Fruit fly (Drosophila melanogaster) whole organism, embryonic: Measurements from ENCODE around the gene Mfap1.

Experiments used
- BtbVII ChIP-seq: fragments of 200-800 bp; sonication (Bioruptor generic); optimal IDR thresholded peaks from 3 replicates; lab custom pipeline; 2017; ENCODE audit warnings: missing biosample characterization, mild to moderate bottlenecking, missing genetic modification characterization
- Bteb2 ChIP-seq: fragments of 200-800 bp; sonication (Bioruptor generic); optimal IDR thresholded peaks from 2 replicates; lab custom pipeline; 2016; ENCODE audit warnings: missing biosample characterization, missing genetic modification characterization
- CG10209 ChIP-seq: fragments of 200-800 bp; sonication (Bioruptor generic); optimal IDR thresholded peaks from 3 replicates; lab custom pipeline; 2017; ENCODE audit warnings: missing biosample characterization, mild to moderate bottlenecking, missing genetic modification characterization, missing genetic modification reagents
- CG10267 ChIP-seq: fragments of 200-800 bp; sonication (Bioruptor generic); optimal IDR thresholded peaks from 2 replicates; lab custom pipeline; 2018; ENCODE audit warnings: missing biosample characterization, mild to moderate bottlenecking, missing genetic modification characterization, moderate library complexity
- CG10274 ChIP-seq: fragments of 200-800 bp; sonication (Bioruptor generic); optimal IDR thresholded peaks from 3 replicates; lab custom pipeline; 2017; ENCODE audit warnings: missing biosample characterization, mild to moderate bottlenecking, missing genetic modification characterization
- CG10366 ChIP-seq: fragments of 200-800 bp; sonication (Bioruptor generic); IDR thresholded peaks from 2 replicates; pipeline ENCODE4 v1.3.6; 2022; ENCODE audit warnings: missing biosample characterization, missing genetic modification characterization
- CG10543 ChIP-seq: fragments of 200-800 bp; sonication (Bioruptor generic); optimal IDR thresholded peaks from 3 replicates; lab custom pipeline; 2017; ENCODE audit warnings: missing biosample characterization, mild to moderate bottlenecking, missing genetic modification characterization, moderate library complexity
- CG15011 ChIP-seq: fragments of 200-800 bp; sonication (Bioruptor generic); optimal IDR thresholded peaks from 3 replicates; lab custom pipeline; 2018; ENCODE audit warnings: missing biosample characterization, mild to moderate bottlenecking, missing genetic modification characterization
- CG1529 ChIP-seq: fragments of 200-800 bp; sonication (Bioruptor generic); optimal IDR thresholded peaks from 3 replicates; lab custom pipeline; 2018; ENCODE audit warnings: missing biosample characterization, missing genetic modification characterization
- CG1602 ChIP-seq: fragments of 200-800 bp; sonication (Bioruptor generic); optimal IDR thresholded peaks from 3 replicates; lab custom pipeline; 2016; ENCODE audit warnings: missing biosample characterization, missing genetic modification characterization
- CG17361 ChIP-seq: fragments of 200-800 bp; sonication (Bioruptor generic); IDR thresholded peaks from 3 replicates; pipeline ENCODE4 v1.3.6; 2022; ENCODE audit warnings: missing biosample characterization, missing genetic modification characterization
- CG18011 ChIP-seq: fragments of 200-800 bp; sonication (Bioruptor generic); optimal IDR thresholded peaks from 2 replicates; lab custom pipeline; 2017; ENCODE audit warnings: missing biosample characterization, missing genetic modification characterization, mild to moderate bottlenecking, moderate library complexity, missing genotype
- CG30020 ChIP-seq: fragments of 200-800 bp; optimal IDR thresholded peaks from 2 replicates; lab custom pipeline; 2019; ENCODE audit warnings: missing biosample characterization, mild to moderate bottlenecking, missing genetic modification characterization, moderate library complexity
- CG42726 ChIP-seq: fragments of 200-800 bp; sonication (Bioruptor generic); IDR thresholded peaks from 2 replicates; pipeline ENCODE4 v1.3.6; 2022; ENCODE audit warnings: missing biosample characterization, missing genetic modification characterization; ENCODE audit not compliant: partially characterized antibody
- CG4730 ChIP-seq: fragments of 200-800 bp; sonication (Bioruptor generic); IDR thresholded peaks from 2 replicates; pipeline ENCODE4 v1.3.6; 2022; ENCODE audit warnings: missing biosample characterization, missing genetic modification characterization
- CG6791 ChIP-seq: fragments of 200-800 bp; sonication (Bioruptor generic); IDR thresholded peaks from 3 replicates; pipeline ENCODE4 v1.3.6; 2022; ENCODE audit warnings: missing biosample characterization, missing genetic modification characterization; ENCODE audit not compliant: partially characterized antibody
- CG7745 ChIP-seq: fragments of 200-800 bp; sonication (Bioruptor generic); optimal IDR thresholded peaks from 2 replicates; lab custom pipeline; 2018; ENCODE audit warnings: missing biosample characterization, mild to moderate bottlenecking, missing genetic modification characterization, moderate library complexity
- CG7839 ChIP-seq: fragments of 200-800 bp; sonication (Bioruptor generic); optimal IDR thresholded peaks from 3 replicates; lab custom pipeline; 2018; ENCODE audit warnings: missing biosample characterization, mild to moderate bottlenecking, missing genetic modification characterization, moderate library complexity
- CG9932 ChIP-seq: fragments of 200-800 bp; sonication (Bioruptor generic); IDR thresholded peaks from 2 replicates; pipeline ENCODE4 v1.3.6; 2022; ENCODE audit warnings: missing biosample characterization, missing genetic modification characterization
- Dek ChIP-seq: fragments of 200-800 bp; sonication (Bioruptor generic); optimal IDR thresholded peaks from 3 replicates; lab custom pipeline; 2019; ENCODE audit warnings: missing biosample characterization, mild to moderate bottlenecking, missing genetic modification characterization, moderate library complexity
- Dref ChIP-seq: fragments of 200-800 bp; sonication (Bioruptor generic); IDR thresholded peaks from 2 replicates; pipeline ENCODE4 v1.3.6; 2022; ENCODE audit warnings: missing biosample characterization, missing genetic modification characterization
- Ets65A ChIP-seq: fragments of 200-800 bp; sonication (Bioruptor generic); peaks from one replicate; lab custom pipeline; 2016; ENCODE audit warnings: missing biosample characterization, missing genetic modification characterization
- HHEX ChIP-seq: fragments of 200-800 bp; sonication (Bioruptor generic); optimal IDR thresholded peaks from 3 replicates; lab custom pipeline; 2017; ENCODE audit warnings: missing biosample characterization, mild to moderate bottlenecking, missing genetic modification characterization, missing genetic modification reagents
- Hmx ChIP-seq: fragments of 200-800 bp; sonication (Bioruptor generic); optimal IDR thresholded peaks from 2 replicates; lab custom pipeline; 2016; ENCODE audit warnings: missing biosample characterization, missing genetic modification characterization
- Kr ChIP-seq: fragments of 200-800 bp; sonication (Bioruptor generic); optimal IDR thresholded peaks from 2 replicates; lab custom pipeline; 2017; ENCODE audit warnings: missing biosample characterization, mild to moderate bottlenecking, missing genetic modification characterization
- MBD-R2 ChIP-seq: fragments of 200-800 bp; sonication (Bioruptor generic); IDR thresholded peaks from 2 replicates; pipeline ENCODE4 v1.3.6; 2022; ENCODE audit warnings: missing biosample characterization, missing genetic modification characterization
- Nf-YC ChIP-seq: fragments of 200-800 bp; optimal IDR thresholded peaks from 3 replicates; lab custom pipeline; 2019; ENCODE audit warnings: missing biosample characterization, mild to moderate bottlenecking, missing genetic modification characterization, moderate library complexity
- Oaz ChIP-seq: fragments of 200-800 bp; sonication (Bioruptor generic); IDR thresholded peaks from 2 replicates; pipeline ENCODE4 v1.3.6; 2022; ENCODE audit warnings: missing biosample characterization, missing genetic modification characterization
- Rfx ChIP-seq: fragments of 200-800 bp; sonication (Bioruptor generic); IDR thresholded peaks from 2 replicates; pipeline ENCODE4 v1.3.6; 2022; ENCODE audit warnings: missing biosample characterization, missing genetic modification characterization
- Sin3A ChIP-seq: fragments of >200 bp; optimal IDR thresholded peaks from 2 replicates; lab custom pipeline; 2018
- TFAM ChIP-seq: fragments of 200-800 bp; sonication (Bioruptor generic); optimal IDR thresholded peaks from 2 replicates; lab custom pipeline; 2017; ENCODE audit warnings: missing biosample characterization, missing genetic modification characterization, inconsistent platforms
- ab ChIP-seq: fragments of 200-800 bp; sonication (Bioruptor generic); optimal IDR thresholded peaks from 2 replicates; lab custom pipeline; 2016; ENCODE audit warnings: missing biosample characterization, missing genetic modification characterization
- aop ChIP-seq: fragments of 200-800 bp; sonication (Bioruptor generic); IDR thresholded peaks from 2 replicates; pipeline ENCODE4 v1.3.6; 2022; ENCODE audit warnings: missing biosample characterization, missing genetic modification characterization
- bbx ChIP-seq: fragments of 200-800 bp; sonication (Bioruptor generic); IDR thresholded peaks from 2 replicates; pipeline ENCODE4 v1.3.6; 2022; ENCODE audit warnings: missing biosample characterization, missing genetic modification characterization; ENCODE audit not compliant: partially characterized antibody
- ems ChIP-seq: fragments of 200-800 bp; sonication (Bioruptor generic); optimal IDR thresholded peaks from 3 replicates; lab custom pipeline; 2016; ENCODE audit warnings: missing biosample characterization, missing genetic modification characterization
- eve ChIP-seq, 2 experiments: fragments of >200 bp; optimal IDR thresholded peaks; 2 replicates each; lab custom pipeline; 2017; ENCODE audit warnings: missing biosample characterization in 2 of 2, missing genetic modification characterization in 2 of 2
- eyg ChIP-seq: fragments of 200-800 bp; sonication (Bioruptor generic); optimal IDR thresholded peaks from 3 replicates; lab custom pipeline; 2016; ENCODE audit warnings: missing biosample characterization, missing genetic modification characterization
- fd102C ChIP-seq: fragments of 200-800 bp; sonication (Bioruptor generic); optimal IDR thresholded peaks from 2 replicates; lab custom pipeline; 2018; ENCODE audit warnings: missing biosample characterization, mild to moderate bottlenecking, missing genetic modification characterization, moderate library complexity
- gro ChIP-seq: fragments of 200-800 bp; sonication (Bioruptor generic); optimal IDR thresholded peaks from 2 replicates; lab custom pipeline; 2016; ENCODE audit warnings: missing biosample characterization, missing genetic modification characterization
- gsb-n ChIP-seq: fragments of 200-800 bp; sonication (Bioruptor generic); optimal IDR thresholded peaks from 3 replicates; lab custom pipeline; 2018; ENCODE audit warnings: missing biosample characterization, mild to moderate bottlenecking, missing genetic modification characterization
- lab ChIP-seq: fragments of 200-800 bp; sonication (Bioruptor generic); optimal IDR thresholded peaks from 3 replicates; lab custom pipeline; 2017; ENCODE audit warnings: missing biosample characterization, missing genetic modification characterization, mild to moderate bottlenecking, moderate library complexity, missing genetic modification reagents
- lmd ChIP-seq: fragments of 200-800 bp; sonication (Bioruptor generic); IDR thresholded peaks from 2 replicates; pipeline ENCODE4 v1.3.6; 2022; ENCODE audit warnings: missing biosample characterization, missing genetic modification characterization
- pzg ChIP-seq: fragments of 200-800 bp; sonication (Bioruptor generic); optimal IDR thresholded peaks from 3 replicates; lab custom pipeline; 2018; ENCODE audit warnings: missing biosample characterization, mild to moderate bottlenecking, missing genetic modification characterization, moderate library complexity
- row ChIP-seq: fragments of 200-800 bp; sonication (Bioruptor generic); IDR thresholded peaks from 3 replicates; pipeline ENCODE4 v1.3.6; 2022; ENCODE audit warnings: missing biosample characterization, missing genetic modification characterization
- salm ChIP-seq: fragments of 200-800 bp; sonication (Bioruptor generic); optimal IDR thresholded peaks from 2 replicates; lab custom pipeline; 2018; ENCODE audit warnings: missing biosample characterization, mild to moderate bottlenecking, missing genetic modification characterization
- sens ChIP-seq: fragments of 200-800 bp; sonication (Bioruptor generic); peaks from one replicate; lab custom pipeline; 2016; ENCODE audit warnings: missing biosample characterization, missing genetic modification characterization
- slp2 ChIP-seq: fragments of 200-800 bp; sonication (Bioruptor generic); optimal IDR thresholded peaks from 2 replicates; lab custom pipeline; 2016; ENCODE audit warnings: missing biosample characterization, missing genetic modification characterization
- stwl ChIP-seq: fragments of 200-800 bp; sonication (Bioruptor generic); optimal IDR thresholded peaks from 3 replicates; lab custom pipeline; 2018; ENCODE audit warnings: missing biosample characterization, mild to moderate bottlenecking, missing genetic modification characterization, moderate library complexity
- vvl ChIP-seq: fragments of 200-800 bp; sonication (Bioruptor generic); IDR thresholded peaks from 2 replicates; pipeline ENCODE4 v1.3.6; 2022; ENCODE audit warnings: missing biosample characterization, missing genetic modification characterization
- z ChIP-seq: fragments of 200-800 bp; sonication (Bioruptor generic); IDR thresholded peaks from 3 replicates; pipeline ENCODE4 v1.3.6; 2022; ENCODE audit warnings: missing biosample characterization, missing genetic modification characterization
- zfh1 ChIP-seq: fragments of 200-800 bp; sonication (Bioruptor generic); IDR thresholded peaks from 3 replicates; pipeline ENCODE4 v1.3.6; 2022; ENCODE audit warnings: missing biosample characterization, missing genetic modification characterization

The Mfap1 gene

DNA sequence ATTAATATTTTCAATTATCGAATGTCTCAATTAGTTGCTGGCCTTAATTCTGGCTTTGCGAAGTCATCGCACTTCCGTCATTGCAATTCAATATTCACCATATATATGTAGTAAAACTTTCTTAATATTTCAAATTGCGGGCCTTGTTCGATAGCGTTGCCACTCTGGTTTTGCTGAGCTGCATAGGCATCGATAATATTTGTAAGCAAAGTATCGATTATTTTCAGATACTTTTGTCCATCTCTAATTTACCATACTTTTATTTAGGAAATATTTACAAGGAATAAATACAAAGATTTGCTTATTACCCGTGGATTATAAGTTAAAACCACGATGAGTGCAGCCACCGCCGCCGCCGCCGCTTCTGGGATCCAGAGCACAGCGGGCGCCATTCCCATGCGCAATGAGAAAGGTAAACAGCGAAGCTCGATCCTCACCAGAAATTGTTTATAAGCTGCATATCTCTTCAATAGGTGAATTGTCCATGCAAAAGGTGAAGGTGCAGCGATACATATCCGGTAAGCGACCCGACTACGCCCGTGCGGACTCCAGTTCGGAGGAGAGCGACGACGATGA lies at the start of gene Mfap1 (continued):
- no peak for TF ChIP-seq fd102C (GFP tag; lab: Kevin White, UChicago)
- TF ChIP-seq row (GFP tag; lab: Robert Waterston, UW): 0 out of 3 replicates have a peak, but pooled peaks have one; percentile 8
- no peak for TF ChIP-seq Dek
- no peak for TF ChIP-seq CG18011 (GFP tag; lab: Kevin White, UChicago)
- peak; percentile 33 for TF ChIP-seq CG10267 (tag; lab: Kevin White, UChicago)
- TF ChIP-seq CG17361: no peak
- no peak for TF ChIP-seq aop
- no peak for TF ChIP-seq TFAM (GFP tag; lab: Kevin White, UChicago)
- TF ChIP-seq lab (GFP tag; lab: Kevin White, UChicago): peak; percentile 13
- no peak for TF ChIP-seq CG7745 (tag; lab: Kevin White, UChicago)
- no peak; the same call in 1 of the 2 replicates for TF ChIP-seq CG42726 (GFP tag; lab: Robert Waterston, UW)
- peak; percentile 61; the same call in 1 of the 2 replicates for TF ChIP-seq bbx (GFP tag; lab: Robert Waterston, UW)
- no peak for TF ChIP-seq CG10366 (GFP tag; lab: Robert Waterston, UW)
- no peak for TF ChIP-seq slp2 (GFP tag; lab: Kevin White, UChicago)
- peak; percentile 76 for TF ChIP-seq MBD-R2
- TF ChIP-seq pzg (GFP tag; lab: Kevin White, UChicago): peak; percentile 75
- peak; percentile 11 for TF ChIP-seq Sin3A (lab: Kevin White, UChicago)
- no peak for TF ChIP-seq CG1602 (GFP tag; lab: Kevin White, UChicago)
- TF ChIP-seq CG1529 (GFP tag; lab: Kevin White, UChicago): no peak
- TF ChIP-seq CG7839 (tag; lab: Kevin White, UChicago): no peak
- TF ChIP-seq stwl (tag; lab: Kevin White, UChicago): peak; percentile 67
- peak; percentile 29; the same call in 1 of the 2 replicates for TF ChIP-seq CG9932 (GFP tag; lab: Robert Waterston, UW)
- no peak for TF ChIP-seq CG30020
- TF ChIP-seq Oaz (GFP tag; lab: Robert Waterston, UW): no peak
- TF ChIP-seq eve (GFP tag; optimal IDR thresholded peaks at IDR 0.05; lab: Kevin White, UChicago): no peak
- no peak for TF ChIP-seq CG10543 (GFP tag; lab: Kevin White, UChicago)
- peak; percentile 41 for TF ChIP-seq Ets65A
- TF ChIP-seq HHEX: no peak
- TF ChIP-seq CG10274 (GFP tag; lab: Kevin White, UChicago): no peak
- peak; percentile 87 for TF ChIP-seq sens (GFP tag; lab: Kevin White, UChicago)
- no peak for TF ChIP-seq gsb-n
- TF ChIP-seq z (GFP tag; lab: Robert Waterston, UW): no peak
- TF ChIP-seq salm (tag; lab: Kevin White, UChicago): no peak
- no peak for TF ChIP-seq Bteb2 (GFP tag; lab: Kevin White, UChicago)
- no peak for TF ChIP-seq BtbVII (GFP tag; lab: Kevin White, UChicago)
- peak; percentile 9; the same call in 2 of the 3 replicates for TF ChIP-seq zfh1 (GFP tag; lab: Robert Waterston, UW)
- TF ChIP-seq CG4730 (GFP tag; lab: Robert Waterston, UW): no peak
- no peak for TF ChIP-seq ems
- no peak for TF ChIP-seq CG10209 (GFP tag; lab: Kevin White, UChicago)
- no peak for TF ChIP-seq Kr
- no peak for TF ChIP-seq lmd
- no peak for TF ChIP-seq ab
- TF ChIP-seq gro (GFP tag; lab: Kevin White, UChicago): peak; percentile 5
- peak; percentile 59 for TF ChIP-seq Rfx (GFP tag; lab: Robert Waterston, UW)
- no peak for TF ChIP-seq Hmx
- TF ChIP-seq CG15011: no peak
- no peak for TF ChIP-seq Nf-YC (tag; lab: Kevin White, UChicago)
- TF ChIP-seq CG6791 (GFP tag; lab: Robert Waterston, UW): peak; percentile 64; the same call in 2 of the 3 replicates
- TF ChIP-seq Dref (GFP tag; lab: Robert Waterston, UW): peak; percentile 80
- 0 out of 2 replicates have a peak, but pooled peaks have one; percentile 28 for TF ChIP-seq vvl (GFP tag; lab: Robert Waterston, UW)
- no peak for TF ChIP-seq eyg (GFP tag; lab: Kevin White, UChicago)
